Fruit fly (Drosophila melanogaster) whole organism, embryonic: ENCODE results near the gene CG32280.

ENCODE experiments used
- Blimp-1 ChIP-seq: fragments of 200-800 bp; sonication (Bioruptor generic); optimal IDR thresholded peaks from 3 replicates; lab custom pipeline; 2018; ENCODE audit warnings: missing biosample characterization, missing genetic modification characterization, mild to moderate bottlenecking, moderate library complexity, missing genetic modification reagents
- CG31388 ChIP-seq: fragments of 200-800 bp; sonication (Bioruptor generic); optimal IDR thresholded peaks from 2 replicates; lab custom pipeline; 2016; ENCODE audit warnings: missing biosample characterization, missing genetic modification characterization
- CG4707 ChIP-seq: fragments of 200-800 bp; sonication (Bioruptor generic); optimal IDR thresholded peaks from 2 replicates; lab custom pipeline; 2018; ENCODE audit warnings: missing biosample characterization, mild to moderate bottlenecking, missing genetic modification characterization, moderate library complexity
- CG4854 ChIP-seq: fragments of 200-800 bp; sonication (Bioruptor generic); optimal IDR thresholded peaks from 2 replicates; lab custom pipeline; 2016; ENCODE audit warnings: missing biosample characterization, missing genetic modification characterization, inconsistent platforms

dm6 chr3L:3149060-3149872 lies 15.7 kb upstream of the CG32280 start:
- no peak for TF ChIP-seq CG4707 (GFP tag; lab: Kevin White, UChicago)
- no peak for TF ChIP-seq CG31388 (GFP tag; lab: Kevin White, UChicago)
- no peak for TF ChIP-seq Blimp-1
- no peak for TF ChIP-seq CG4854 (GFP tag; lab: Kevin White, UChicago)
